Worm (Caenorhabditis elegans): ENCODE results near the gene ndus-8.
A peak's percentile ranks its signal among the peaks of the same experiment; 100 is the strongest.

Gene ndus-8

DNA sequence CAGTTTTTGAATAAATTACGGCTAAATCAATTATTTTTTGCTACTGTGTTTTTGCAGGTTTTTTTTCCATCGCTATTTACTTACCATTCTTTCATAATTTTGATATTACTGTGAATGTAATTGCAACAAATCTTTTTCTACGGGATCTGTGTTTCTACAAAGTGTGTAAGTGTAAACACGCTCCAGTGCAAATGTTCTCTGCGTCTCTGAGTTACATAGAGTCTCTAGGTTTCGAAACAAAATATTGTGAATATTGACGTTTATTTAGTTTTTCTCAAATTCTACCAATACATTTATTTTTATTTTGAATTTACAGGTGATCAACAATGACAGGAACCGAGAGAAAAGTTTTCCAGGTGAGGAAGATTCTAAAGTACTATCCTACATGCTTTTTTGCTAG lies 50.0 kb downstream of the ndus-8 start, which contains the start of gene yju-2 (continued):
- TF ChIP-seq nhr-90 (tag; optimal IDR thresholded peaks at IDR 0.05; ENCODE audit: poor library complexity): peak; percentile 41
- TF ChIP-seq efl-3 (GFP tag; optimal IDR thresholded peaks at IDR 0.05): no peak
- no peak for TF ChIP-seq nhr-12 (tag; optimal IDR thresholded peaks at IDR 0.05)
- peak; percentile 54 for TF ChIP-seq xbp-1 (tag; optimal IDR thresholded peaks at IDR 0.05)
- TF ChIP-seq ztf-4 (tag; optimal IDR thresholded peaks at IDR 0.05): peak; percentile 28
- no peak for TF ChIP-seq hlh-4 (tag; optimal IDR thresholded peaks at IDR 0.05)
- peak; percentile 51 for TF ChIP-seq nhr-237 (tag; optimal IDR thresholded peaks at IDR 0.05)
- peak; percentile 59 for TF ChIP-seq lin-14 (GFP tag; optimal IDR thresholded peaks at IDR 0.05)
- peak; percentile 78 for TF ChIP-seq C16A3.4 (tag; optimal IDR thresholded peaks at IDR 0.05)
- no peak for TF ChIP-seq nhr-11 (tag; optimal IDR thresholded peaks at IDR 0.05)
- no peak for TF ChIP-seq unc-130 (tag; optimal IDR thresholded peaks at IDR 0.05)
- peak; percentile 65 for TF ChIP-seq rnt-1 (tag; optimal IDR thresholded peaks at IDR 0.05)
- peak; percentile 13 for TF ChIP-seq tbx-2 (tag; optimal IDR thresholded peaks at IDR 0.05)
- TF ChIP-seq ceh-90 (tag; optimal IDR thresholded peaks at IDR 0.05): no peak
- TF ChIP-seq ceh-8 (GFP tag; optimal IDR thresholded peaks at IDR 0.05): no peak
- no peak for TF ChIP-seq unc-98 (GFP tag; IDR thresholded peaks at IDR 0.05)
- TF ChIP-seq mab-9 (GFP tag; IDR thresholded peaks at IDR 0.05): no peak
- peak; percentile 63 for TF ChIP-seq blmp-1 (tag; optimal IDR thresholded peaks at IDR 0.05)
- TF ChIP-seq dpl-1 (GFP tag; optimal IDR thresholded peaks at IDR 0.05): peak; percentile 51 to 72 (median 70)
- no peak for TF ChIP-seq aha-1 (tag; optimal IDR thresholded peaks at IDR 0.05)
- TF ChIP-seq skn-1 (tag; optimal IDR thresholded peaks at IDR 0.05): peak; percentile 59
- TF ChIP-seq nhr-85 (tag): peak; percentile 67
- peak; percentile 21 for TF ChIP-seq nhr-77 (tag; optimal IDR thresholded peaks at IDR 0.05)
- no peak for TF ChIP-seq zag-1 (tag; optimal IDR thresholded peaks at IDR 0.05)
- TF ChIP-seq F16B12.6 (tag; optimal IDR thresholded peaks at IDR 0.05): peak; percentile 45
- no peak for TF ChIP-seq pqm-1 (tag; optimal IDR thresholded peaks at IDR 0.05)
- peak; percentile 31 for TF ChIP-seq ama-1 (optimal IDR thresholded peaks at IDR 0.05)
- no peak for TF ChIP-seq ztf-11 (tag; optimal IDR thresholded peaks at IDR 0.05)
- TF ChIP-seq snu-23 (GFP tag; optimal IDR thresholded peaks at IDR 0.05): peak; percentile 72
- peak in 1 of 6 experiments; percentile 47 for TF ChIP-seq elt-3 (tag; optimal IDR thresholded peaks at IDR 0.05)
- peak; percentile 16 for TF ChIP-seq unc-86 (tag; optimal IDR thresholded peaks at IDR 0.05)
- no peak for TF ChIP-seq nhr-76 (tag; optimal IDR thresholded peaks at IDR 0.05)
- no peak for TF ChIP-seq C34B4.2 (tag; optimal IDR thresholded peaks at IDR 0.05)
- peak; percentile 30 for TF ChIP-seq nhr-19 (GFP tag; conservative IDR thresholded peaks at IDR 0.05)
- no peak for TF ChIP-seq zip-4 (GFP tag; optimal IDR thresholded peaks at IDR 0.05)
- no peak for TF ChIP-seq C04F5.9 (tag; optimal IDR thresholded peaks at IDR 0.05)
- TF ChIP-seq Y116A8C.19 (tag; optimal IDR thresholded peaks at IDR 0.05; ENCODE audit: borderline replicate concordance): no peak
- no peak for TF ChIP-seq hlh-17 (GFP tag; optimal IDR thresholded peaks at IDR 0.05; ENCODE audit: borderline replicate concordance)
- TF ChIP-seq lin-15B (tag; optimal IDR thresholded peaks at IDR 0.05): peak; percentile 82
- TF ChIP-seq unc-30 (tag; optimal IDR thresholded peaks at IDR 0.05): no peak
- no peak for TF ChIP-seq nhr-84 (tag; optimal IDR thresholded peaks at IDR 0.05)
- peak; percentile 70 for TF ChIP-seq lin-13 (GFP tag; optimal IDR thresholded peaks at IDR 0.05)
- no peak for TF ChIP-seq sptf-1 (tag; optimal IDR thresholded peaks at IDR 0.05)
- no peak for TF ChIP-seq alr-1 (tag; optimal IDR thresholded peaks at IDR 0.05; ENCODE audit: borderline replicate concordance)
- no peak for TF ChIP-seq mdl-1 (tag; optimal IDR thresholded peaks at IDR 0.05)
- TF ChIP-seq ets-5 (GFP tag; IDR thresholded peaks at IDR 0.05): no peak
- no peak for TF ChIP-seq mef-2 (tag; optimal IDR thresholded peaks at IDR 0.05)
- no peak for TF ChIP-seq pag-3 (tag; optimal IDR thresholded peaks at IDR 0.05; ENCODE audit: borderline replicate concordance, insufficient read depth)
- TF ChIP-seq fkh-10 (GFP tag; optimal IDR thresholded peaks at IDR 0.05): no peak
- TF ChIP-seq efl-1 (optimal IDR thresholded peaks at IDR 0.05): peak; percentile 74 to 83
- TF ChIP-seq efl-1 (GFP tag; optimal IDR thresholded peaks at IDR 0.05 in 1 of 2): peak; percentile 63 to 95
- no peak for TF ChIP-seq sox-4 (tag; optimal IDR thresholded peaks at IDR 0.05)
- no peak for TF ChIP-seq irx-1 (tag; optimal IDR thresholded peaks at IDR 0.05)
- peak in 2 of 3 experiments; percentile 28 to 75 for TF ChIP-seq ceh-82 (tag; optimal IDR thresholded peaks at IDR 0.05)

All from whole organism, L1 larva.